Fruit fly (Drosophila melanogaster) whole organism, wandering third instar larva: Measurements from ENCODE around the gene CG6293.
"Not testable (repeated sequence)": the region's sequence is repeated elsewhere in the genome, so short reads cannot be mapped to it uniquely, and the experiment has no call there.

Experiments
- Abd-B ChIP-seq: fragments of >200 bp; optimal IDR thresholded peaks from 2 replicates; lab custom pipeline; 2017; ENCODE audit warnings: missing biosample characterization, missing genetic modification characterization
- CG32264 ChIP-seq: fragments of 200-800 bp; sonication (Bioruptor generic); optimal IDR thresholded peaks from 2 replicates; lab custom pipeline; 2016; ENCODE audit warnings: missing biosample characterization, missing genetic modification characterization
- CG9705 ChIP-seq: fragments of 200-800 bp; sonication (Bioruptor generic); optimal IDR thresholded peaks from 2 replicates; lab custom pipeline; 2018; ENCODE audit warnings: missing biosample characterization, mild to moderate bottlenecking, missing genetic modification characterization
- CrebA ChIP-seq: fragments of 200-800 bp; sonication (Bioruptor generic); optimal IDR thresholded peaks from 2 replicates; lab custom pipeline; 2016; ENCODE audit warnings: missing biosample characterization, mild to moderate bottlenecking, missing genetic modification characterization, borderline replicate concordance
- Dfd ChIP-seq: fragments of >200 bp; optimal IDR thresholded peaks from 2 replicates; lab custom pipeline; 2017; ENCODE audit warnings: missing biosample characterization, missing genetic modification characterization
- Dif ChIP-seq: fragments of 200-275, 200-300 bp; sonication (Bioruptor generic); optimal IDR thresholded peaks from 2 replicates; lab custom pipeline; 2018; ENCODE audit warnings: missing biosample characterization, missing genetic modification characterization; ENCODE audit not compliant: partially characterized antibody
- GATAd ChIP-seq: sonication (Bioruptor generic); optimal IDR thresholded peaks from 2 replicates; lab custom pipeline; 2016; ENCODE audit warnings: missing biosample characterization, missing genetic modification characterization
- Hnf4 ChIP-seq: fragments of 200-800 bp; sonication (Bioruptor generic); optimal IDR thresholded peaks from 2 replicates; lab custom pipeline; 2016; ENCODE audit warnings: missing biosample characterization, mild to moderate bottlenecking, missing genetic modification characterization
- Hr83 ChIP-seq: fragments of 200-300 bp; sonication (Bioruptor generic); optimal IDR thresholded peaks from 2 replicates; lab custom pipeline; 2016; ENCODE audit warnings: missing biosample characterization, mild to moderate bottlenecking, missing genetic modification characterization, moderate library complexity; ENCODE audit not compliant: poor library complexity, severe bottlenecking
- Mio ChIP-seq: sonication (Bioruptor generic); optimal IDR thresholded peaks from 2 replicates; lab custom pipeline; 2016; ENCODE audit warnings: missing biosample characterization, missing genetic modification characterization
- Myc ChIP-seq: fragments of >200 bp; optimal IDR thresholded peaks from 2 replicates; lab custom pipeline; 2017
- N ChIP-seq: fragments of >200 bp; optimal IDR thresholded peaks from 2 replicates; lab custom pipeline; 2018; ENCODE audit warnings: missing biosample characterization, missing external identifiers, missing genetic modification characterization
- OdsH ChIP-seq: fragments of 200-800 bp; sonication (Bioruptor generic); optimal IDR thresholded peaks from 2 replicates; lab custom pipeline; 2016; ENCODE audit warnings: missing biosample characterization, mild to moderate bottlenecking, missing genetic modification characterization
- Rel ChIP-seq, 2 experiments: fragments of 200-800 bp; sonication (Bioruptor generic) in 1 of 2; optimal IDR thresholded peaks; 2 replicates in 1 of 2; 3 replicates in 1 of 2; lab custom pipeline; 2016 to 2019; ENCODE audit warnings: mild to moderate bottlenecking in 2 of 2, missing biosample characterization in 2 of 2, missing genetic modification characterization in 2 of 2, moderate library complexity in 1 of 2
- Sp1 ChIP-seq: fragments of 200-800 bp; sonication (Bioruptor generic); optimal IDR thresholded peaks from 3 replicates; lab custom pipeline; 2019; ENCODE audit warnings: missing biosample characterization, mild to moderate bottlenecking, missing genetic modification characterization, moderate library complexity
- br ChIP-seq: fragments of 200-800 bp; sonication (Bioruptor generic); optimal IDR thresholded peaks from 2 replicates; lab custom pipeline; 2016; ENCODE audit warnings: missing biosample characterization, missing genetic modification characterization
- brk ChIP-seq: fragments of 200-800 bp; sonication (Bioruptor generic); optimal IDR thresholded peaks from 2 replicates; lab custom pipeline; 2016; ENCODE audit warnings: missing biosample characterization, mild to moderate bottlenecking, missing genetic modification characterization
- dl ChIP-seq, 2 experiments: fragments of 175-275, 200-275 bp in 1 of 2; fragments of 200-275 bp in 1 of 2; sonication (Bioruptor generic); optimal IDR thresholded peaks; lab custom pipeline; 2018; ENCODE audit warnings: mild to moderate bottlenecking in 2 of 2, missing biosample characterization in 2 of 2, missing genetic modification characterization in 2 of 2, moderate library complexity in 2 of 2; ENCODE audit not compliant: partially characterized antibody in 2 of 2, insufficient read depth in 1 of 2
- dmrt93B ChIP-seq: fragments of 200-800 bp; sonication (Bioruptor generic); optimal IDR thresholded peaks from 2 replicates; lab custom pipeline; 2018; ENCODE audit warnings: missing biosample characterization, mild to moderate bottlenecking, missing genetic modification characterization
- dsf ChIP-seq: sonication (Bioruptor generic); optimal IDR thresholded peaks from 2 replicates; lab custom pipeline; 2016; ENCODE audit warnings: missing biosample characterization, missing genetic modification characterization, borderline replicate concordance
- ey ChIP-seq: fragments of 200-800 bp; sonication (Bioruptor generic); optimal IDR thresholded peaks from 2 replicates; lab custom pipeline; 2016; ENCODE audit warnings: missing biosample characterization, missing genetic modification characterization
- h ChIP-seq: fragments of 200-800 bp; sonication (Bioruptor generic); optimal IDR thresholded peaks from 3 replicates; lab custom pipeline; 2016; ENCODE audit warnings: missing biosample characterization, mild to moderate bottlenecking, missing genetic modification characterization
- jim ChIP-seq: fragments of 175-275, 200-325 bp; sonication (Bioruptor generic); optimal IDR thresholded peaks from 2 replicates; lab custom pipeline; 2016; ENCODE audit warnings: missing biosample characterization, mild to moderate bottlenecking, missing genetic modification characterization
- lola ChIP-seq: fragments of >200 bp; optimal IDR thresholded peaks from 2 replicates; lab custom pipeline; 2017; ENCODE audit warnings: missing biosample characterization, missing genetic modification characterization
- pan ChIP-seq: fragments of >200 bp; optimal IDR thresholded peaks from 2 replicates; lab custom pipeline; 2017
- psq ChIP-seq: fragments of 200-800 bp; sonication (Bioruptor generic); optimal IDR thresholded peaks from 3 replicates; lab custom pipeline; 2017; ENCODE audit warnings: missing biosample characterization, mild to moderate bottlenecking, missing genetic modification characterization, moderate library complexity
- rgr ChIP-seq: fragments of 200-800 bp; sonication (Bioruptor generic); optimal IDR thresholded peaks from 3 replicates; lab custom pipeline; 2016; ENCODE audit warnings: missing biosample characterization, mild to moderate bottlenecking, missing genetic modification characterization
- sv ChIP-seq: fragments of 200-800 bp; sonication (Bioruptor generic); optimal IDR thresholded peaks from 3 replicates; lab custom pipeline; 2016; ENCODE audit warnings: missing biosample characterization, missing genetic modification characterization
- tai ChIP-seq: sonication (Bioruptor generic); optimal IDR thresholded peaks from 2 replicates; lab custom pipeline; 2016; ENCODE audit warnings: missing biosample characterization, missing genetic modification characterization

CG6293 gene

dm6 chr3R:10338042-10338441 lies 26.6 kb upstream of the CG6293 start, which contains the start of gene CG12592:
Gene CG12592, plus strand, starts transcription at chr3R:10338342.
- TF ChIP-seq dl (GFP tag; optimal IDR thresholded peaks at IDR 0.05; lab: Kevin White, UChicago; ENCODE audit: insufficient read depth in 1 of 2, partially characterized antibody in 2 of 2); Myc; CG32264 (GFP tag; lab: Kevin White, UChicago): not testable (repeated sequence)

DNA sequence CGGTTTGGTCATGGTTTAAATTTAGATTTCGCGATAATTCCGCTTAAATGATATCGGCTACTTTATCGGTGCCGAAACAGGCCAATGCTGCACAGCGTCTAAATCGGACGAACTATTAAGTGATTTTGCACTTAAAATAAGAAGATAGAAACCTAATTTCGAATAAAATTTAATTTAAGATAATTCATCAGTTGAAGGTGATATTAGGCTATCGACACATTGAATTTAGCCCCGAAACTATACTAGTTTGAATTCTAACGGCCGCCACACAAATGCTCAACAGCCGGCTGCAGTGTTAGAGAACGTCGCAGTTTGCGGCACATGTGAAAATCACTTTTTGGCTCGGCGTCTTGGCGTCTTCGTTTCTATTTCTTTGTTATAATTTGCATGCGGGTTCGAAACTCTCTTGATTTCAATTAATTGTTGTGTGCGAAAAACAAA lies 21.4 kb upstream of the CG6293 start, which contains the start of gene sle:
sle (plus strand) TSS at position 293 of the 441 bp plus-strand sequence.
- TF ChIP-seq psq (peak; percentile 56), Sp1 (peak; percentile 60), ey (peak; percentile 61), rgr (GFP tag; lab: Kevin White, UChicago) (peak; percentile 81), N (GFP tag; lab: Kevin White, UChicago) (no peak), pan (lab: Kevin White, UChicago) (no peak), Dfd (GFP tag; lab: Kevin White, UChicago) (no peak), sv (GFP tag; lab: Kevin White, UChicago) (peak; percentile 56), CG9705 (GFP tag; lab: Kevin White, UChicago) (peak; percentile 62), h (GFP tag; lab: Kevin White, UChicago) (peak; percentile 82), OdsH (peak; percentile 65), lola (no peak), Myc (peak; percentile 56), Rel (GFP tag; optimal IDR thresholded peaks at IDR 0.05; lab: Kevin White, UChicago) (no peak), Rel (tag; optimal IDR thresholded peaks at IDR 0.05; lab: Kevin White, UChicago) (peak; percentile 32), GATAd (GFP tag; lab: Kevin White, UChicago) (peak; percentile 20)

dm6 chr3R:10330734-10331642 lies 19.6 kb upstream of the CG6293 start, which contains the start of the genes Bruce and CG12818:
Gene Bruce, minus strand, starts transcription at chr3R:10331353.
Gene CG12818, plus strand, starts transcription at chr3R:10331581.
- TF ChIP-seq brk (GFP tag; lab: Kevin White, UChicago), result no peak
- no peak for TF ChIP-seq pan (lab: Kevin White, UChicago)
- no peak for TF ChIP-seq br (GFP tag; lab: Kevin White, UChicago)
- TF ChIP-seq Hnf4 (GFP tag; lab: Kevin White, UChicago), result no peak
- no peak for TF ChIP-seq ey
- TF ChIP-seq Hr83, result no peak
- no peak for TF ChIP-seq Dif (GFP tag; lab: Kevin White, UChicago)
- no peak for TF ChIP-seq CG32264 (GFP tag; lab: Kevin White, UChicago)
- no peak for TF ChIP-seq jim (GFP tag; lab: Kevin White, UChicago)
- TF ChIP-seq CrebA (GFP tag; lab: Kevin White, UChicago), result no peak
- no peak for TF ChIP-seq CG9705 (GFP tag; lab: Kevin White, UChicago)
- TF ChIP-seq Mio, result no peak
- TF ChIP-seq Myc, result no peak
- no peak for TF ChIP-seq tai
- no peak for TF ChIP-seq rgr (GFP tag; lab: Kevin White, UChicago)

- TF ChIP-seq OdsH (no peak), Abd-B (GFP tag; lab: Kevin White, UChicago) (no peak), N (GFP tag; lab: Kevin White, UChicago) (no peak), Dif (GFP tag; lab: Kevin White, UChicago) (no peak), CG9705 (GFP tag; lab: Kevin White, UChicago) (no peak), dl (GFP tag; optimal IDR thresholded peaks at IDR 0.05; lab: Kevin White, UChicago; ENCODE audit: insufficient read depth in 1 of 2, partially characterized antibody in 2 of 2) (no peak), pan (lab: Kevin White, UChicago) (no peak), Sp1 (no peak), psq (no peak), jim (GFP tag; lab: Kevin White, UChicago) (no peak), dsf (GFP tag; lab: Kevin White, UChicago) (no peak), sv (GFP tag; lab: Kevin White, UChicago) (no peak), Hr83 (no peak), CrebA (GFP tag; lab: Kevin White, UChicago) (no peak), dmrt93B (no peak)
Observed at dm6 chr3R:10311745-10312088, 304 bp upstream of the CG6293 start.
